Worm (Caenorhabditis elegans) whole organism, L1 larva: ENCODE results near the gene slc-25A26.

Experiments used
- ama-1 ChIP-seq: fragments of 150-350 bp; optimal IDR thresholded peaks from 2 replicates; lab custom pipeline; 2014
- lin-35 ChIP-seq, 2 experiments: fragments of 150-350 bp; optimal IDR thresholded peaks; 2 replicates each; lab custom pipeline; 2014; ENCODE audit warnings: missing biosample characterization in 2 of 2, missing genetic modification characterization in 2 of 2, missing genetic modification reagents in 2 of 2
- lsy-2 ChIP-seq, 2 experiments: fragments of 150-350 bp; optimal IDR thresholded peaks; 2 replicates each; lab custom pipeline; 2014; ENCODE audit warnings: missing biosample characterization in 2 of 2, missing genetic modification characterization in 2 of 2
- nhr-11 ChIP-seq: fragments of 150-350 bp; optimal IDR thresholded peaks from 2 replicates; lab custom pipeline; 2014; ENCODE audit warnings: missing biosample characterization, missing genetic modification characterization
- unc-30 ChIP-seq: sonication (generic microtip); optimal IDR thresholded peaks from 2 replicates; lab custom pipeline; 2017; ENCODE audit warnings: missing biosample characterization, missing genetic modification characterization
- unc-86 ChIP-seq: sonication (generic microtip); optimal IDR thresholded peaks from 2 replicates; lab custom pipeline; 2016; ENCODE audit warnings: missing genetic modification characterization, missing compliant biosample characterization
- unc-98 ChIP-seq: fragments of 200-800 bp; sonication (Bioruptor generic); IDR thresholded peaks from 2 replicates; pipeline ENCODE4 v1.3.6; 2022; ENCODE audit warnings: missing genetic modification characterization, missing compliant biosample characterization
- ztf-11 ChIP-seq, 2 experiments: sonication (generic microtip); optimal IDR thresholded peaks; 2 replicates each; lab custom pipeline; 2016 to 2017; ENCODE audit warnings: missing genetic modification characterization in 2 of 2, missing biosample characterization in 1 of 2, missing compliant biosample characterization in 1 of 2

DNA sequence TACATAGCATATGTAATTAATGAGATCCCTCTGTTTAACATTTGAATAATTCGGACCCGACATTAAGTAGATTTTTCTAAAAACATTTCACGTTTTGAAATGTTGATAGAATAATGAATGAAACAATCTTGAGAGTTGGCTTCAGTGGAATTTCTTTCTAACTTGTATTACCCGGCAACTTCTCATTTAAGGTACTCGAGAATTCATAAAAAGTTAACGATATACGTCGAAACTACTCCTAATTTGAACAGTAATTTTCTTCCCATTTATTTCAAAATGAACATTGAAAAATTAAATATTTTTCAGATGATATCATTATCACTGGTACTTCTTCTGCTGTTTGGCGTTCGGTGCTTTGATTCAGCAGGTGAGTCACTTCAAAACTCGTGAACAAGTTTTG lies 23.5 kb upstream of the slc-25A26 start, which contains the start of gene C27B7.7:
- no peak for TF ChIP-seq ama-1 (lab: Kevin White, UChicago)
- TF ChIP-seq lsy-2 (tag; optimal IDR thresholded peaks at IDR 0.05; lab: Kevin White, UChicago): no peak
- TF ChIP-seq unc-30 (tag; lab: Kevin White, UChicago): no peak
- no peak for TF ChIP-seq ztf-11 (tag; optimal IDR thresholded peaks at IDR 0.05; lab: Kevin White, UChicago)
- TF ChIP-seq unc-86: no peak
- TF ChIP-seq lin-35 (GFP tag; optimal IDR thresholded peaks at IDR 0.05; lab: Kevin White, UChicago): no peak
- TF ChIP-seq nhr-11 (tag; lab: Kevin White, UChicago): no peak
- no peak for TF ChIP-seq unc-98 (GFP tag; lab: Robert Waterston, UW)
